Fruit fly (Drosophila melanogaster) whole organism, embryonic: ENCODE measurements around the gene CG15629.

Experiments used
- CG1024 ChIP-seq: fragments of 200-800 bp; sonication (Bioruptor generic); IDR thresholded peaks from 2 replicates; pipeline ENCODE4 v1.3.6; 2022; ENCODE audit warnings: missing biosample characterization, missing genetic modification characterization
- CG12071 ChIP-seq: fragments of 200-800 bp; sonication (Bioruptor generic); optimal IDR thresholded peaks from 3 replicates; lab custom pipeline; 2018; ENCODE audit warnings: missing biosample characterization, mild to moderate bottlenecking, missing genetic modification characterization
- CG13894 ChIP-seq: fragments of 200-800 bp; sonication (Bioruptor generic); optimal IDR thresholded peaks from 3 replicates; lab custom pipeline; 2018; ENCODE audit warnings: missing biosample characterization, mild to moderate bottlenecking, missing genetic modification characterization, moderate library complexity
- CG14667 ChIP-seq: fragments of 200-800 bp; sonication (Bioruptor generic); IDR thresholded peaks from 2 replicates; pipeline ENCODE4 v1.3.6; 2022; ENCODE audit warnings: missing biosample characterization, missing genetic modification characterization
- CG15479 ChIP-seq: fragments of 200-800 bp; sonication (Bioruptor generic); optimal IDR thresholded peaks from 3 replicates; lab custom pipeline; 2019; ENCODE audit warnings: missing biosample characterization, mild to moderate bottlenecking, missing genetic modification characterization, moderate library complexity
- CG15601 ChIP-seq: fragments of 200-800 bp; sonication (Bioruptor generic); optimal IDR thresholded peaks from 3 replicates; lab custom pipeline; 2019; ENCODE audit warnings: missing biosample characterization, mild to moderate bottlenecking, missing genetic modification characterization, moderate library complexity
- CG17359 ChIP-seq: fragments of 200-800 bp; sonication (Bioruptor generic); optimal IDR thresholded peaks from 3 replicates; lab custom pipeline; 2018; ENCODE audit warnings: missing biosample characterization, mild to moderate bottlenecking, missing genetic modification characterization, moderate library complexity
- CG18619 ChIP-seq: fragments of 200-800 bp; sonication (Bioruptor generic); optimal IDR thresholded peaks from 3 replicates; lab custom pipeline; 2017; ENCODE audit warnings: missing biosample characterization, mild to moderate bottlenecking, missing genetic modification characterization
- CG32532 ChIP-seq: fragments of 200-800 bp; sonication (Bioruptor generic); IDR thresholded peaks from 2 replicates; pipeline ENCODE4 v1.3.6; 2022; ENCODE audit warnings: missing biosample characterization, missing genetic modification characterization
- CG3407 ChIP-seq: fragments of 200-800 bp; sonication (Bioruptor generic); optimal IDR thresholded peaks from 2 replicates; lab custom pipeline; 2018; ENCODE audit warnings: missing biosample characterization, mild to moderate bottlenecking, missing genetic modification characterization
- CG42726 ChIP-seq: fragments of 200-800 bp; sonication (Bioruptor generic); IDR thresholded peaks from 2 replicates; pipeline ENCODE4 v1.3.6; 2022; ENCODE audit warnings: missing biosample characterization, missing genetic modification characterization; ENCODE audit not compliant: partially characterized antibody
- CG6654 ChIP-seq: fragments of 200-800 bp; sonication (Bioruptor generic); optimal IDR thresholded peaks from 2 replicates; lab custom pipeline; 2017; ENCODE audit warnings: missing biosample characterization, mild to moderate bottlenecking, missing genetic modification characterization
- CG6813 ChIP-seq: fragments of 200-800 bp; sonication (Bioruptor generic); optimal IDR thresholded peaks from 2 replicates; lab custom pipeline; 2017; ENCODE audit warnings: missing biosample characterization, missing genetic modification characterization, mild to moderate bottlenecking, moderate library complexity, missing genetic modification reagents
- CG7357 ChIP-seq: fragments of 200-800 bp; sonication (Bioruptor generic); IDR thresholded peaks from 3 replicates; pipeline ENCODE4 v1.3.6; 2022; ENCODE audit warnings: missing biosample characterization, missing genetic modification characterization
- CG7372 ChIP-seq: fragments of 200-800 bp; sonication (Bioruptor generic); IDR thresholded peaks from 2 replicates; pipeline ENCODE4 v1.3.6; 2022; ENCODE audit warnings: missing biosample characterization, missing genetic modification characterization
- CG7928 ChIP-seq: fragments of 200-800 bp; sonication (Bioruptor generic); optimal IDR thresholded peaks from 2 replicates; lab custom pipeline; 2017; ENCODE audit warnings: missing biosample characterization, mild to moderate bottlenecking, missing genetic modification characterization
- CG8359 ChIP-seq: fragments of 200-800 bp; sonication (Bioruptor generic); optimal IDR thresholded peaks from 2 replicates; lab custom pipeline; 2017; ENCODE audit warnings: missing biosample characterization, mild to moderate bottlenecking, missing genetic modification characterization, borderline replicate concordance
- CG8765 ChIP-seq: fragments of 200-800 bp; sonication (Bioruptor generic); IDR thresholded peaks from 2 replicates; pipeline ENCODE4 v1.3.6; 2022; ENCODE audit warnings: missing biosample characterization, missing genetic modification characterization
- CG9215 ChIP-seq: fragments of 200-800 bp; sonication (Bioruptor generic); IDR thresholded peaks from 2 replicates; pipeline ENCODE4 v1.3.6; 2022; ENCODE audit warnings: missing biosample characterization, missing genetic modification characterization
- CG9437 ChIP-seq: fragments of 200-800 bp; sonication (Bioruptor generic); optimal IDR thresholded peaks from 2 replicates; lab custom pipeline; 2018; ENCODE audit warnings: missing biosample characterization, mild to moderate bottlenecking, missing genetic modification characterization
- Dp ChIP-seq: fragments of 200-800 bp; sonication (Bioruptor generic); optimal IDR thresholded peaks from 2 replicates; lab custom pipeline; 2018; ENCODE audit warnings: missing biosample characterization, mild to moderate bottlenecking, missing genetic modification characterization, moderate library complexity
- H15 ChIP-seq: fragments of 200-800 bp; sonication (Bioruptor generic); IDR thresholded peaks from 3 replicates; pipeline ENCODE4 v1.3.6; 2022; ENCODE audit warnings: missing biosample characterization, missing genetic modification characterization
- Mes4 ChIP-seq: fragments of 200-800 bp; sonication (Bioruptor generic); optimal IDR thresholded peaks from 2 replicates; lab custom pipeline; 2016; ENCODE audit warnings: missing biosample characterization, missing genetic modification characterization
- NfI ChIP-seq: fragments of 200-800 bp; sonication (Bioruptor generic); optimal IDR thresholded peaks from 3 replicates; lab custom pipeline; 2018; ENCODE audit warnings: missing biosample characterization, mild to moderate bottlenecking, missing genetic modification characterization, moderate library complexity
- Oaz ChIP-seq: fragments of 200-800 bp; sonication (Bioruptor generic); IDR thresholded peaks from 2 replicates; pipeline ENCODE4 v1.3.6; 2022; ENCODE audit warnings: missing biosample characterization, missing genetic modification characterization
- PHDP ChIP-seq: fragments of 200-800 bp; sonication (Bioruptor generic); optimal IDR thresholded peaks from 3 replicates; lab custom pipeline; 2018; ENCODE audit warnings: missing biosample characterization, mild to moderate bottlenecking, missing genetic modification characterization, moderate library complexity
- al ChIP-seq: fragments of 200-800 bp; sonication (Bioruptor generic); IDR thresholded peaks from 2 replicates; pipeline ENCODE4 v1.3.6; 2022; ENCODE audit warnings: missing biosample characterization, missing genetic modification characterization
- bcd ChIP-seq: fragments of 200-800 bp; sonication (Bioruptor generic); optimal IDR thresholded peaks from 2 replicates; lab custom pipeline; 2017; ENCODE audit warnings: missing biosample characterization, mild to moderate bottlenecking, missing genetic modification characterization
- bigmax ChIP-seq: fragments of 200-800 bp; sonication (Bioruptor generic); optimal IDR thresholded peaks from 2 replicates; lab custom pipeline; 2018; ENCODE audit warnings: missing biosample characterization, mild to moderate bottlenecking, missing genetic modification characterization
- btn ChIP-seq: fragments of 200-800 bp; sonication (Bioruptor generic); optimal IDR thresholded peaks from 2 replicates; lab custom pipeline; 2016; ENCODE audit warnings: missing biosample characterization, missing genetic modification characterization
- chm ChIP-seq: fragments of 200-800 bp; sonication (Bioruptor generic); IDR thresholded peaks from 2 replicates; pipeline ENCODE4 v1.3.6; 2022; ENCODE audit warnings: missing biosample characterization, missing genetic modification characterization
- chn ChIP-seq: fragments of 200-800 bp; sonication (Bioruptor generic); optimal IDR thresholded peaks from 2 replicates; lab custom pipeline; 2016; ENCODE audit warnings: missing biosample characterization, missing genetic modification characterization
- croc ChIP-seq: fragments of 200-800 bp; sonication (Bioruptor generic); conservative IDR thresholded peaks from 3 replicates; pipeline ENCODE4 v1.3.6; 2022; ENCODE audit warnings: missing biosample characterization, missing genetic modification characterization
- disco-r ChIP-seq: fragments of 200-800 bp; sonication (Bioruptor generic); optimal IDR thresholded peaks from 2 replicates; lab custom pipeline; 2016; ENCODE audit warnings: missing biosample characterization, missing genetic modification characterization
- ems ChIP-seq: fragments of 200-800 bp; sonication (Bioruptor generic); optimal IDR thresholded peaks from 3 replicates; lab custom pipeline; 2016; ENCODE audit warnings: missing biosample characterization, missing genetic modification characterization
- fu2 ChIP-seq: fragments of 200-800 bp; sonication (Bioruptor generic); optimal IDR thresholded peaks from 2 replicates; lab custom pipeline; 2016; ENCODE audit warnings: missing biosample characterization, missing genetic modification characterization
- gsb-n ChIP-seq: fragments of 200-800 bp; sonication (Bioruptor generic); optimal IDR thresholded peaks from 3 replicates; lab custom pipeline; 2018; ENCODE audit warnings: missing biosample characterization, mild to moderate bottlenecking, missing genetic modification characterization
- kay ChIP-seq: fragments of 200-800 bp; sonication (Bioruptor generic); optimal IDR thresholded peaks from 2 replicates; lab custom pipeline; 2016; ENCODE audit warnings: missing biosample characterization, missing genetic modification characterization
- oc ChIP-seq: fragments of 200-800 bp; sonication (Bioruptor generic); optimal IDR thresholded peaks from 2 replicates; lab custom pipeline; 2018; ENCODE audit warnings: missing biosample characterization, mild to moderate bottlenecking, missing genetic modification characterization, moderate library complexity
- otp ChIP-seq: fragments of 200-800 bp; sonication (Bioruptor generic); IDR thresholded peaks from 3 replicates; pipeline ENCODE4, ENCODE4 v1.3.6; 2022; ENCODE audit warnings: missing biosample characterization, missing genetic modification characterization
- pnt ChIP-seq: fragments of 200-800 bp; sonication (Bioruptor generic); optimal IDR thresholded peaks from 3 replicates; lab custom pipeline; 2016; ENCODE audit warnings: missing biosample characterization, missing genetic modification characterization
- prd ChIP-seq, 3 experiments: fragments of >200 bp in 2 of 3; fragments of 200-800 bp in 1 of 3; sonication (Bioruptor generic) in 1 of 3; optimal IDR thresholded peaks in 2 of 3; IDR thresholded peaks in 1 of 3; 2 replicates in 2 of 3; 3 replicates in 1 of 3; pipeline versions ENCODE4 v1.3.6 to Lab custom; 2017 to 2022; ENCODE audit warnings: missing biosample characterization in 1 of 3, missing genetic modification characterization in 1 of 3
- pros ChIP-seq: fragments of 200-800 bp; sonication (Bioruptor generic); optimal IDR thresholded peaks from 3 replicates; lab custom pipeline; 2019; ENCODE audit warnings: missing biosample characterization, mild to moderate bottlenecking, missing genetic modification characterization, moderate library complexity
- sc ChIP-seq, 3 experiments: fragments of >200 bp in 2 of 3; fragments of 200-800 bp in 1 of 3; sonication (Bioruptor generic) in 1 of 3; optimal IDR thresholded peaks; 2 replicates in 2 of 3; 3 replicates in 1 of 3; lab custom pipeline; 2017; ENCODE audit warnings: mild to moderate bottlenecking in 1 of 3, missing biosample characterization in 1 of 3, missing genetic modification characterization in 1 of 3, missing genetic modification reagents in 1 of 3
- seq ChIP-seq: fragments of 200-800 bp; sonication (Bioruptor generic); IDR thresholded peaks from 2 replicates; pipeline ENCODE4 v1.3.6; 2022; ENCODE audit warnings: missing biosample characterization, missing genetic modification characterization
- sisA ChIP-seq: fragments of 200-800 bp; sonication (Bioruptor generic); IDR thresholded peaks from 2 replicates; pipeline ENCODE4 v1.3.6; 2022; ENCODE audit warnings: missing biosample characterization, missing genetic modification characterization
- unc-4 ChIP-seq: fragments of 200-800 bp; sonication (Bioruptor generic); IDR thresholded peaks from 2 replicates; pipeline ENCODE4 v1.3.6; 2022; ENCODE audit warnings: missing biosample characterization, missing genetic modification characterization; ENCODE audit not compliant: partially characterized antibody
- usp ChIP-seq: fragments of >200 bp; optimal IDR thresholded peaks from 2 replicates; lab custom pipeline; 2017; ENCODE audit warnings: missing biosample characterization, missing genetic modification characterization

CG15629 gene

dm6 chr2L:4810697-4811490 is 1.9 kb upstream of the CG15629 start (continued):
- TF ChIP-seq CG7372 (GFP tag; lab: Robert Waterston, UW) (no peak), CG6813 (GFP tag; lab: Kevin White, UChicago) (peak; percentile 44), ems (GFP tag; lab: Kevin White, UChicago) (no peak), btn (no peak), prd (optimal IDR thresholded peaks at IDR 0.05; lab: Kevin White, UChicago) (no peak), prd (GFP tag; IDR thresholded peaks at IDR 0.05; lab: Robert Waterston, UW) (no peak; the same call in 2 of the 3 replicates), croc (GFP tag; lab: Robert Waterston, UW) (0 out of 3 replicates have a peak, but pooled peaks have one; percentile 20), CG6654 (GFP tag; lab: Kevin White, UChicago) (peak; percentile 15), CG9215 (0 out of 2 replicates have a peak, but pooled peaks have one; percentile 21), bcd (GFP tag; lab: Kevin White, UChicago) (peak; percentile 71), CG15479 (no peak), CG1024 (no peak), CG3407 (GFP tag; lab: Kevin White, UChicago) (peak; percentile 61), sisA (peak; percentile 52), Oaz (GFP tag; lab: Robert Waterston, UW) (no peak), bigmax (no peak), chm (GFP tag; lab: Robert Waterston, UW) (no peak), H15 (GFP tag; lab: Robert Waterston, UW) (no peak), CG8765 (GFP tag; lab: Robert Waterston, UW) (no peak), disco-r (no peak), PHDP (peak; percentile 48), NfI (GFP tag; lab: Kevin White, UChicago) (peak; percentile 68), CG7928 (GFP tag; lab: Kevin White, UChicago) (peak; percentile 32), unc-4 (no peak), Dp (no peak), seq (GFP tag; lab: Robert Waterston, UW) (no peak), CG15601 (peak; percentile 54), Mes4 (GFP tag; lab: Kevin White, UChicago) (peak; percentile 9), CG13894 (no peak), CG42726 (GFP tag; lab: Robert Waterston, UW) (no peak), al (GFP tag; lab: Robert Waterston, UW) (no peak), CG12071 (no peak), CG9437 (GFP tag; lab: Kevin White, UChicago) (peak; percentile 86), fu2 (GFP tag; lab: Kevin White, UChicago) (peak; percentile 25), CG14667 (no peak), kay (GFP tag; lab: Kevin White, UChicago) (no peak), CG7357 (GFP tag; lab: Robert Waterston, UW) (peak; percentile 42; the same call in 1 of the 3 replicates), CG32532 (GFP tag; lab: Robert Waterston, UW) (0 out of 2 replicates have a peak, but pooled peaks have one; percentile 14), otp (GFP tag; lab: Robert Waterston, UW) (no peak), usp (GFP tag; lab: Kevin White, UChicago) (no peak), pnt (GFP tag; lab: Kevin White, UChicago) (no peak), chn (GFP tag; lab: Kevin White, UChicago) (peak; percentile 29), gsb-n (tag; lab: Kevin White, UChicago) (peak; percentile 16), pros (no peak), CG17359 (tag; lab: Kevin White, UChicago) (peak; percentile 25), CG18619 (GFP tag; lab: Kevin White, UChicago) (peak; percentile 81), oc (no peak), sc (optimal IDR thresholded peaks at IDR 0.05; lab: Kevin White, UChicago) (no peak), sc (GFP tag; optimal IDR thresholded peaks at IDR 0.05; lab: Kevin White, UChicago) (peak; percentile 75), CG8359 (GFP tag; lab: Kevin White, UChicago) (peak; percentile 1)
